Worm (Caenorhabditis elegans): ENCODE measurements around the gene ceh-40.

ceh-40 gene

ce11 chrX:12367498-12367897 is 46.9 kb upstream of the ceh-40 start (continued):
- TF ChIP-seq nhr-232 (tag; optimal IDR thresholded peaks at IDR 0.05) = peak; percentile 43
- TF ChIP-seq pag-3 (tag; optimal IDR thresholded peaks at IDR 0.05; ENCODE audit: borderline replicate concordance) = no peak
- peak; percentile 27 for TF ChIP-seq ceh-48 (tag; optimal IDR thresholded peaks at IDR 0.05)
- TF ChIP-seq sox-2 (GFP tag; IDR thresholded peaks at IDR 0.05) = peak; percentile 33; the same call in 1 of the 2 replicates
- no peak for TF ChIP-seq ceh-30 (tag; optimal IDR thresholded peaks at IDR 0.05)
- TF ChIP-seq ets-4 (tag; optimal IDR thresholded peaks at IDR 0.05) = no peak
- peak; percentile 53 for TF ChIP-seq C08G9.2 (tag; optimal IDR thresholded peaks at IDR 0.05)
- TF ChIP-seq Y22D7AL.16 (tag; optimal IDR thresholded peaks at IDR 0.05) = peak; percentile 29
- TF ChIP-seq elt-2 (tag; optimal IDR thresholded peaks at IDR 0.05) = peak; percentile 67
- TF ChIP-seq ref-2 (tag; optimal IDR thresholded peaks at IDR 0.05) = peak; percentile 21
- TF ChIP-seq lin-11 (tag; optimal IDR thresholded peaks at IDR 0.05) = peak; percentile 47
- TF ChIP-seq ceh-2 (tag; optimal IDR thresholded peaks at IDR 0.05) = peak; percentile 19
- peak; percentile 57 for TF ChIP-seq ttx-3 (tag; optimal IDR thresholded peaks at IDR 0.05)
- peak; percentile 56 for TF ChIP-seq fkh-10 (GFP tag; optimal IDR thresholded peaks at IDR 0.05)
- TF ChIP-seq syd-9 (tag; optimal IDR thresholded peaks at IDR 0.05) = peak; percentile 65
- TF ChIP-seq lim-6 (tag; optimal IDR thresholded peaks at IDR 0.05) = no peak
- no peak for TF ChIP-seq hlh-8 (tag; optimal IDR thresholded peaks at IDR 0.05)
- peak; percentile 61 for TF ChIP-seq hlh-6 (tag; optimal IDR thresholded peaks at IDR 0.05)

ce11 chrX:12365388-12365787 is 44.8 kb upstream of the ceh-40 start, which contains the start of gene F19H6.4:
F19H6.4 (plus strand) TSS chrX:12365688.
- TF ChIP-seq elt-2 (tag; optimal IDR thresholded peaks at IDR 0.05) = no peak
- no peak for TF ChIP-seq tbx-2 (tag; optimal IDR thresholded peaks at IDR 0.05)
- TF ChIP-seq ceh-9 (tag; optimal IDR thresholded peaks at IDR 0.05) = no peak
- no peak for TF ChIP-seq fkh-10 (GFP tag; optimal IDR thresholded peaks at IDR 0.05)
- no peak for TF ChIP-seq ttx-3 (tag; optimal IDR thresholded peaks at IDR 0.05)
- no peak for TF ChIP-seq ceh-24 (tag; optimal IDR thresholded peaks at IDR 0.05)
- no peak for TF ChIP-seq lim-6 (tag; optimal IDR thresholded peaks at IDR 0.05)
- no peak for TF ChIP-seq ceh-48 (tag; optimal IDR thresholded peaks at IDR 0.05)
- no peak for TF ChIP-seq syd-9 (tag; optimal IDR thresholded peaks at IDR 0.05)
- TF ChIP-seq unc-55 (GFP tag; optimal IDR thresholded peaks at IDR 0.05) = no peak
- no peak for TF ChIP-seq nfya-1 (tag; optimal IDR thresholded peaks at IDR 0.05)
- no peak for TF ChIP-seq madf-2 (tag; optimal IDR thresholded peaks at IDR 0.05)
- no peak for TF ChIP-seq dve-1 (tag; optimal IDR thresholded peaks at IDR 0.05)
- no peak for TF ChIP-seq pha-4 (tag; optimal IDR thresholded peaks at IDR 0.05)
- no peak for TF ChIP-seq hlh-15 (tag; optimal IDR thresholded peaks at IDR 0.05)
- no peak for TF ChIP-seq nhr-232 (tag; optimal IDR thresholded peaks at IDR 0.05)
- TF ChIP-seq ceh-34 (tag; optimal IDR thresholded peaks at IDR 0.05) = no peak
- no peak for TF ChIP-seq fax-1 (tag; optimal IDR thresholded peaks at IDR 0.05)
- no peak for TF ChIP-seq ama-1 (optimal IDR thresholded peaks at IDR 0.05)

ce11 chrX:12364804-12365203 is 44.2 kb upstream of the ceh-40 start, which contains the start of gene F19H6.5:
F19H6.5 (minus strand) TSS chrX:12364904.
- TF ChIP-seq pax-1 (tag; optimal IDR thresholded peaks at IDR 0.05) (no peak), unc-86 (tag; optimal IDR thresholded peaks at IDR 0.05) (no peak), F13H6.1 (tag; optimal IDR thresholded peaks at IDR 0.05) (no peak), dve-1 (tag; optimal IDR thresholded peaks at IDR 0.05) (no peak), ceh-14 (tag; optimal IDR thresholded peaks at IDR 0.05) (no peak), ceh-22 (tag; optimal IDR thresholded peaks at IDR 0.05) (no peak), ceh-30 (tag; optimal IDR thresholded peaks at IDR 0.05) (no peak)

ce11 chrX:12362951-12363486 is 42.4 kb upstream of the ceh-40 start:
- TF ChIP-seq Y22D7AL.16 (tag; optimal IDR thresholded peaks at IDR 0.05) (no peak), sdc-2 (tag; optimal IDR thresholded peaks at IDR 0.05) (peak; percentile 99), ceh-30 (tag; optimal IDR thresholded peaks at IDR 0.05) (peak; percentile 1), ceh-6 (GFP tag; optimal IDR thresholded peaks at IDR 0.05) (no peak), ttx-3 (tag; optimal IDR thresholded peaks at IDR 0.05) (no peak), syd-9 (tag; optimal IDR thresholded peaks at IDR 0.05) (peak; percentile 51), npax-4 (tag; optimal IDR thresholded peaks at IDR 0.05) (no peak), fax-1 (tag; optimal IDR thresholded peaks at IDR 0.05) (no peak), K09A11.1 (tag; optimal IDR thresholded peaks at IDR 0.05; ENCODE audit: insufficient read depth) (peak; percentile 78), eyg-1 (tag; optimal IDR thresholded peaks at IDR 0.05) (no peak), zip-5 (tag; optimal IDR thresholded peaks at IDR 0.05) (no peak), madf-2 (tag; optimal IDR thresholded peaks at IDR 0.05) (no peak), dve-1 (tag; optimal IDR thresholded peaks at IDR 0.05) (peak; percentile 96), ceh-34 (tag; optimal IDR thresholded peaks at IDR 0.05) (peak; percentile 67), C38D4.7 (GFP tag; optimal IDR thresholded peaks at IDR 0.05) (no peak), ref-2 (tag; optimal IDR thresholded peaks at IDR 0.05) (no peak), rnt-1 (tag; optimal IDR thresholded peaks at IDR 0.05) (peak; percentile 85), unc-42 (tag; optimal IDR thresholded peaks at IDR 0.05) (peak; percentile 65), hlh-8 (tag; optimal IDR thresholded peaks at IDR 0.05) (no peak), pros-1 (tag; optimal IDR thresholded peaks at IDR 0.05) (no peak), ceh-22 (tag; optimal IDR thresholded peaks at IDR 0.05) (no peak), ceh-19 (GFP tag; optimal IDR thresholded peaks at IDR 0.05) (no peak), ceh-14 (tag; optimal IDR thresholded peaks at IDR 0.05) (peak; percentile 42)

All from whole organism, late embryonic.